Fruit fly (Drosophila melanogaster): ENCODE results near the gene ND-B14.5AL.

DNA sequence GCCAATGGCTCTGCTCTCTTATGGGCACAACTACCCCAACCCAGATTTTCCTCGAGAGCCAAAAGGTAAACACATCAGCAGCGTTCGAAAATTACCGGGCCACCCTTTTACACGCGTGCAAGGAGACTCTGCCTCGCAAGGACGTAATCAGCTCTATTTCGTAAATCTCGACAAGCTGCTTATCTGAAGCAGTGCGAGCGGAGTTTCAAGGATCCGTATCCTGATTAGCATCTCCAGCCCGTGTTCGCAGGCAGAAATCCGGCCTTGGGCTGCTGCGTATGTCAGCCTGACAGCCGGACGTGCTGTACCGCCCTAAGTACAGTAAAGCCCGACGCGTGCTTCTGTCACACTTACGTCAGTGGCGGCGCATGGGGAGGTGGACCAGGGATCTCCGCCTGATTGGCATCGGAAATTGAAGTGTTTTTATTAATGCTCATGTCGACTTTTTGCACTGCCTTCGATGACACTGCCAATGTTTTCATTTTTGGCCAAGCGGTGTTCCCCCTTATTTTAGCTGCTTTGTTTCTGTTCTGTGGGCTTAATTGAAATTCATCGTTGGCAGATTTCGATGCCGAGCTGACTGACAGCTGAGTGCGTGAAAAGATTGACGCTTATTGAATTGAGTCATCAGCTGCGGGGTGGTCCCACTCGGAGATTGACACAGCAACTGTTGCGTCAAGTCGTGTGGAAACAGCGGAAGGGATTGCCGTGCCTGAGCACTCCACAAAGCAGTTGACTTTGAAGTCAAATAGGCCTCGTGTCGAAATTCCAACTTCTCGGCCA is at the start of gene ND-B14.5AL:
- TF ChIP-seq cnc (optimal IDR thresholded peaks at IDR 0.05) (no peak), Hr96 (GFP tag; optimal IDR thresholded peaks at IDR 0.05) (no peak), cic (GFP tag; optimal IDR thresholded peaks at IDR 0.05) (no peak), CG7045 (GFP tag; optimal IDR thresholded peaks at IDR 0.05) (no peak), toe (GFP tag; optimal IDR thresholded peaks at IDR 0.05) (no peak), CG14711 (tag; optimal IDR thresholded peaks at IDR 0.05) (no peak), pad (GFP tag; optimal IDR thresholded peaks at IDR 0.05) (no peak), ovo (GFP tag; optimal IDR thresholded peaks at IDR 0.05) (no peak)
